Fruit fly (Drosophila melanogaster) whole organism, embryonic: ENCODE measurements around the gene Cpr65Az.

ENCODE experiments used
- Atf-2 ChIP-seq: fragments of 200-800 bp; sonication (Bioruptor generic); optimal IDR thresholded peaks from 2 replicates; lab custom pipeline; 2016; ENCODE audit warnings: missing biosample characterization, missing genetic modification characterization
- B-H2 ChIP-seq: fragments of 200-800 bp; sonication (Bioruptor generic); optimal IDR thresholded peaks from 2 replicates; lab custom pipeline; 2018; ENCODE audit warnings: missing biosample characterization, mild to moderate bottlenecking, missing genetic modification characterization
- BtbVII ChIP-seq: fragments of 200-800 bp; sonication (Bioruptor generic); optimal IDR thresholded peaks from 3 replicates; lab custom pipeline; 2017; ENCODE audit warnings: missing biosample characterization, mild to moderate bottlenecking, missing genetic modification characterization
- Bteb2 ChIP-seq: fragments of 200-800 bp; sonication (Bioruptor generic); optimal IDR thresholded peaks from 2 replicates; lab custom pipeline; 2016; ENCODE audit warnings: missing biosample characterization, missing genetic modification characterization
- CG11247 ChIP-seq: fragments of 200-800 bp; sonication (Bioruptor generic); IDR thresholded peaks from 2 replicates; pipeline ENCODE4 v1.3.6; 2022; ENCODE audit warnings: missing biosample characterization, missing genetic modification characterization
- CG11398 ChIP-seq: fragments of 200-800 bp; sonication (Bioruptor generic); optimal IDR thresholded peaks from 2 replicates; lab custom pipeline; 2016; ENCODE audit warnings: missing biosample characterization, missing genetic modification characterization
- CG12155 ChIP-seq: fragments of 200-800 bp; sonication (Bioruptor generic); optimal IDR thresholded peaks from 3 replicates; lab custom pipeline; 2016; ENCODE audit warnings: missing biosample characterization, missing genetic modification characterization
- CG14441 ChIP-seq: fragments of 200-800 bp; sonication (Bioruptor generic); IDR thresholded peaks from 2 replicates; pipeline ENCODE4 v1.3.6; 2022; ENCODE audit warnings: missing biosample characterization, missing genetic modification characterization
- CG16815 ChIP-seq: fragments of 200-800 bp; sonication (Bioruptor generic); optimal IDR thresholded peaks from 3 replicates; lab custom pipeline; 2017; ENCODE audit warnings: missing biosample characterization, mild to moderate bottlenecking, missing genetic modification characterization
- CG2116 ChIP-seq: fragments of 200-800 bp; sonication (Bioruptor generic); optimal IDR thresholded peaks from 3 replicates; lab custom pipeline; 2018; ENCODE audit warnings: missing biosample characterization, mild to moderate bottlenecking, missing genetic modification characterization
- CG3163 ChIP-seq: fragments of 200-800 bp; sonication (Bioruptor generic); optimal IDR thresholded peaks from 3 replicates; lab custom pipeline; 2016; ENCODE audit warnings: missing biosample characterization, missing genetic modification characterization
- CG34224 ChIP-seq: fragments of 200-800 bp; sonication (Bioruptor generic); IDR thresholded peaks from 3 replicates; pipeline ENCODE4 v1.3.6; 2022; ENCODE audit warnings: missing biosample characterization, missing genetic modification characterization; ENCODE audit not compliant: partially characterized antibody
- CG3847 ChIP-seq: fragments of 200-800 bp; sonication (Bioruptor generic); IDR thresholded peaks from 2 replicates; pipeline ENCODE4 v1.3.6; 2022; ENCODE audit warnings: missing biosample characterization, missing genetic modification characterization
- CG4328 ChIP-seq: fragments of 200-800 bp; sonication (Bioruptor generic); optimal IDR thresholded peaks from 3 replicates; lab custom pipeline; 2017; ENCODE audit warnings: missing biosample characterization, missing genetic modification reagents, missing genetic modification characterization
- CG4707 ChIP-seq: fragments of 200-800 bp; sonication (Bioruptor generic); optimal IDR thresholded peaks from 2 replicates; lab custom pipeline; 2018; ENCODE audit warnings: missing biosample characterization, mild to moderate bottlenecking, missing genetic modification characterization, moderate library complexity
- CG5180 ChIP-seq: fragments of 200-800 bp; sonication (Bioruptor generic); optimal IDR thresholded peaks from 3 replicates; lab custom pipeline; 2017; ENCODE audit warnings: missing biosample characterization, missing genetic modification characterization, mild to moderate bottlenecking, moderate library complexity, missing genetic modification reagents
- CG7745 ChIP-seq: fragments of 200-800 bp; sonication (Bioruptor generic); optimal IDR thresholded peaks from 2 replicates; lab custom pipeline; 2018; ENCODE audit warnings: missing biosample characterization, mild to moderate bottlenecking, missing genetic modification characterization, moderate library complexity
- CG7963 ChIP-seq: fragments of 200-800 bp; sonication (Bioruptor generic); IDR thresholded peaks from 3 replicates; pipeline ENCODE4 v1.3.6; 2022; ENCODE audit warnings: missing biosample characterization, missing genetic modification characterization; ENCODE audit not compliant: partially characterized antibody
- Camta ChIP-seq: fragments of 200-800 bp; sonication (Bioruptor generic); optimal IDR thresholded peaks from 2 replicates; lab custom pipeline; 2016; ENCODE audit warnings: missing biosample characterization, missing genetic modification characterization
- D ChIP-seq, 2 experiments: fragments of 200-800 bp in 1 of 2; fragments of >200 bp in 1 of 2; sonication (Bioruptor generic) in 1 of 2; optimal IDR thresholded peaks; 2 replicates in 1 of 2; 3 replicates in 1 of 2; lab custom pipeline; 2017; ENCODE audit warnings: mild to moderate bottlenecking in 1 of 2, missing biosample characterization in 1 of 2, missing genetic modification characterization in 1 of 2, missing genetic modification reagents in 1 of 2
- Dad ChIP-seq: fragments of 200-800 bp; sonication (Bioruptor generic); optimal IDR thresholded peaks from 3 replicates; lab custom pipeline; 2016; ENCODE audit warnings: missing biosample characterization, missing genetic modification characterization
- Deaf1 ChIP-seq: fragments of 200-800 bp; optimal IDR thresholded peaks from 3 replicates; lab custom pipeline; 2019; ENCODE audit warnings: missing biosample characterization, mild to moderate bottlenecking, missing genetic modification characterization, moderate library complexity
- Gsc ChIP-seq: fragments of 200-800 bp; sonication (Bioruptor generic); IDR thresholded peaks from 2 replicates; pipeline ENCODE4 v1.3.6; 2022; ENCODE audit warnings: missing biosample characterization, missing genetic modification characterization
- Rfx ChIP-seq: fragments of 200-800 bp; sonication (Bioruptor generic); IDR thresholded peaks from 2 replicates; pipeline ENCODE4 v1.3.6; 2022; ENCODE audit warnings: missing biosample characterization, missing genetic modification characterization
- Rx ChIP-seq: fragments of 200-800 bp; sonication (Bioruptor generic); IDR thresholded peaks from 2 replicates; pipeline ENCODE4 v1.3.6; 2022; ENCODE audit warnings: missing biosample characterization, missing genetic modification characterization
- Taf1 ChIP-seq: fragments of 200-800 bp; sonication (Bioruptor generic); IDR thresholded peaks from 2 replicates; pipeline ENCODE4 v1.3.6; 2022; ENCODE audit warnings: missing biosample characterization, missing genetic modification characterization
- Vsx1 ChIP-seq: fragments of 200-800 bp; sonication (Bioruptor generic); optimal IDR thresholded peaks from 2 replicates; lab custom pipeline; 2017; ENCODE audit warnings: missing biosample characterization, mild to moderate bottlenecking, missing genetic modification characterization, missing genetic modification reagents
- amos ChIP-seq: fragments of 200-800 bp; sonication (Bioruptor generic); IDR thresholded peaks from 2 replicates; pipeline ENCODE4 v1.3.6; 2022; ENCODE audit warnings: missing biosample characterization, missing genetic modification characterization; ENCODE audit not compliant: partially characterized antibody
- cad ChIP-seq: fragments of >200 bp; optimal IDR thresholded peaks from 2 replicates; lab custom pipeline; 2017; ENCODE audit warnings: missing biosample characterization, missing genetic modification characterization
- cas ChIP-seq: fragments of 200-800 bp; sonication (Bioruptor generic); IDR thresholded peaks from 2 replicates; pipeline ENCODE4 v1.3.6; 2022; ENCODE audit warnings: missing biosample characterization, missing genetic modification characterization
- cg ChIP-seq: fragments of 200-800 bp; sonication (Bioruptor generic); optimal IDR thresholded peaks from 3 replicates; lab custom pipeline; 2019; ENCODE audit warnings: missing biosample characterization, mild to moderate bottlenecking, missing genetic modification characterization, moderate library complexity
- dmrt11E ChIP-seq: fragments of 200-800 bp; sonication (Bioruptor generic); optimal IDR thresholded peaks from 3 replicates; lab custom pipeline; 2018; ENCODE audit warnings: missing biosample characterization, mild to moderate bottlenecking, missing genetic modification characterization, moderate library complexity
- dmrt99B ChIP-seq: fragments of 200-800 bp; sonication (Bioruptor generic); optimal IDR thresholded peaks from 2 replicates; lab custom pipeline; 2018; ENCODE audit warnings: missing biosample characterization, mild to moderate bottlenecking, missing genetic modification characterization, moderate library complexity
- fd64A ChIP-seq: fragments of 200-800 bp; sonication (Bioruptor generic); optimal IDR thresholded peaks from 3 replicates; lab custom pipeline; 2018; ENCODE audit warnings: missing biosample characterization, mild to moderate bottlenecking, missing genetic modification characterization
- grau ChIP-seq: fragments of 200-800 bp; optimal IDR thresholded peaks from 3 replicates; lab custom pipeline; 2019; ENCODE audit warnings: missing biosample characterization, mild to moderate bottlenecking, missing genetic modification characterization, moderate library complexity
- ind ChIP-seq: fragments of 200-800 bp; sonication (Bioruptor generic); optimal IDR thresholded peaks from 3 replicates; lab custom pipeline; 2016; ENCODE audit warnings: missing biosample characterization, missing genetic modification characterization
- ken ChIP-seq: fragments of 200-800 bp; sonication (Bioruptor generic); IDR thresholded peaks from 3 replicates; pipeline ENCODE4 v1.3.6; 2022; ENCODE audit warnings: missing biosample characterization, missing genetic modification characterization
- lbe ChIP-seq: fragments of 200-800 bp; sonication (Bioruptor generic); optimal IDR thresholded peaks from 2 replicates; lab custom pipeline; 2016; ENCODE audit warnings: missing biosample characterization, mild to moderate bottlenecking, missing genetic modification characterization
- lilli ChIP-seq: fragments of 200-800 bp; sonication (Bioruptor generic); optimal IDR thresholded peaks from 3 replicates; lab custom pipeline; 2016; ENCODE audit warnings: missing biosample characterization, missing genetic modification characterization
- lola ChIP-seq, 3 experiments: fragments of >200 bp in 2 of 3; fragments of 200-800 bp in 1 of 3; sonication (Bioruptor generic) in 1 of 3; optimal IDR thresholded peaks; 2 replicates each; lab custom pipeline; 2017 to 2019; ENCODE audit warnings: missing biosample characterization in 3 of 3, missing genetic modification characterization in 3 of 3, mild to moderate bottlenecking in 1 of 3, moderate library complexity in 1 of 3
- peb ChIP-seq: fragments of 200-800 bp; sonication (Bioruptor generic); IDR thresholded peaks from 2 replicates; pipeline ENCODE4 v1.3.6; 2022; ENCODE audit warnings: missing biosample characterization, missing genetic modification characterization
- pho ChIP-seq: fragments of 200-800 bp; sonication (Bioruptor generic); optimal IDR thresholded peaks from 2 replicates; lab custom pipeline; 2016; ENCODE audit warnings: missing biosample characterization, missing genetic modification characterization
- pros ChIP-seq: fragments of 200-800 bp; sonication (Bioruptor generic); optimal IDR thresholded peaks from 3 replicates; lab custom pipeline; 2019; ENCODE audit warnings: missing biosample characterization, mild to moderate bottlenecking, missing genetic modification characterization, moderate library complexity
- stc ChIP-seq: fragments of 200-800 bp; sonication (Bioruptor generic); IDR thresholded peaks from 2 replicates; pipeline ENCODE4 v1.3.6; 2022; ENCODE audit warnings: missing biosample characterization, missing genetic modification characterization
- vvl ChIP-seq: fragments of 200-800 bp; sonication (Bioruptor generic); IDR thresholded peaks from 2 replicates; pipeline ENCODE4 v1.3.6; 2022; ENCODE audit warnings: missing biosample characterization, missing genetic modification characterization
- z ChIP-seq: fragments of 200-800 bp; sonication (Bioruptor generic); IDR thresholded peaks from 3 replicates; pipeline ENCODE4 v1.3.6; 2022; ENCODE audit warnings: missing biosample characterization, missing genetic modification characterization
- zen ChIP-seq: fragments of 200-800 bp; sonication (Bioruptor generic); optimal IDR thresholded peaks from 3 replicates; lab custom pipeline; 2018; ENCODE audit warnings: missing biosample characterization, mild to moderate bottlenecking, missing genetic modification characterization, moderate library complexity

Cpr65Az gene

DNA sequence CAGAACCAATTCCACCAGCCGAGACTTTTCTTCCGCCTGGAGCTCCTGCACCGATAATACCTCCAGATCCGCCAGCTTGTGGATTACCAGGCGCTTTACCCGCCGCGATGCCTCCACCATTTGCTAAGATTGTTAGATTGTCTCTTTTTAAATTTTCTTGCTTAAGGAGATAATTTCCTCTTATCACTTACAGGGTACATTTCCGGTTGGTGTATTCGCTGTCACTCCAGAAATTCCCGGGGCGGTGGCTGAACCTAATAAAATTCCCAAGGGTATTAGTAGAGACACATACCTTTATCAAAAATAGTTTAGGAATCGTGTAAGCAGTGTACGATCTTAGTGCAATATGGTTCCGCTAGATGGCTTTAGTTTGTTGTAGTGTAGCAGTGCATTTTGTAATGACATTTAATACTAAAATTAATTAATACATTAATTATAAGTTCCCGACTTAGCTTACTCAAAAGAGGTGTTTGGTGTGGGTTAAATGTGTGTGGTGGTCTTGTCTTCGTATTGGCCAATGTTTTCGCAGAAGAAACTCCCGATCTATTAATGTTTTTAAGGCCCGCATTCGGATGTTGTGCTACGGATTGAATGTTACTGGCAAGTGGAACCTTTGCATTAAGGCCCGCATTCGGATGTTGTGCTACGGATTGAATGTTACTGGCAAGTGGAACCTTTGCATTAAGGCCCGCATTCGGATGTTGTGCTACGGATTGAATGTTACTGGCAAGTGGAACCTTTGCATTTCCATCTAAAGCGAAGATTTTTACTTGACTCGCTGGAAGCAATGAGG, 35.8 kb upstream of the Cpr65Az start (continued):
- TF ChIP-seq dmrt11E (peak; percentile 49), fd64A (GFP tag; lab: Kevin White, UChicago) (no peak), Camta (GFP tag; lab: Kevin White, UChicago) (peak; percentile 92), zen (tag; lab: Kevin White, UChicago) (peak; percentile 55), grau (tag; lab: Kevin White, UChicago) (peak; percentile 52), CG16815 (GFP tag; lab: Kevin White, UChicago) (peak; percentile 17), stc (GFP tag; lab: Robert Waterston, UW) (peak; percentile 89), Bteb2 (no peak), Taf1 (GFP tag; lab: Robert Waterston, UW) (peak; percentile 42), ind (GFP tag; lab: Kevin White, UChicago) (peak; percentile 20), B-H2 (GFP tag; lab: Kevin White, UChicago) (peak; percentile 71), peb (GFP tag; lab: Robert Waterston, UW) (peak; percentile 52; the same call in 1 of the 2 replicates), dmrt99B (tag; lab: Kevin White, UChicago) (peak; percentile 55), CG4328 (peak; percentile 81), z (no peak; the same call in 2 of the 3 replicates), CG11398 (GFP tag; lab: Kevin White, UChicago) (peak; percentile 55), Rx (GFP tag; lab: Robert Waterston, UW) (peak; percentile 81), Deaf1 (tag; lab: Kevin White, UChicago) (peak; percentile 3), cad (GFP tag; lab: Kevin White, UChicago) (no peak), lbe (no peak), CG7963 (GFP tag; lab: Robert Waterston, UW) (no peak), CG34224 (GFP tag; lab: Robert Waterston, UW) (no peak), CG4707 (GFP tag; lab: Kevin White, UChicago) (peak; percentile 83), BtbVII (GFP tag; lab: Kevin White, UChicago) (peak; percentile 85), CG12155 (GFP tag; lab: Kevin White, UChicago) (peak; percentile 59), lilli (peak; percentile 32), Gsc (GFP tag; lab: Robert Waterston, UW) (no peak), CG3163 (GFP tag; lab: Kevin White, UChicago) (peak; percentile 4), CG7745 (no peak), CG2116 (GFP tag; lab: Kevin White, UChicago) (peak; percentile 65)
- TF ChIP-seq, all 482 proteins: peak for 354

DNA sequence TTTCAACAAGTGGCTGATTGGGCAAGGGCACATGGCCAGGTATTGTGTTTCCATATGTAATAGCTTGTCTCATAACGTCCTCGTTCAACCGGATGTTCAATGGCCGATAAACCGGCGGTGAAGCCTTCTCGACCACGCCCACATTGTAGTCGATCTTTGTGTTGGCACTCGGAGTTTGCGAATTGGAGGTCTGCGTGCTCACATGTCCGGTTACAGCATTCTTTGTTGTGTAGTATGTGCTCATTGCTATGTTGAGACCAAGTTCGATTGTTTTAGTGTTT, 35.3 kb upstream of the Cpr65Az start:
- peak; percentile 60 for TF ChIP-seq D (optimal IDR thresholded peaks at IDR 0.05; lab: Kevin White, UChicago)
- TF ChIP-seq D (GFP tag; optimal IDR thresholded peaks at IDR 0.05; lab: Kevin White, UChicago) = no peak
- no peak for TF ChIP-seq pho (GFP tag; lab: Kevin White, UChicago)
- TF ChIP-seq CG5180 = peak; percentile 75

DNA sequence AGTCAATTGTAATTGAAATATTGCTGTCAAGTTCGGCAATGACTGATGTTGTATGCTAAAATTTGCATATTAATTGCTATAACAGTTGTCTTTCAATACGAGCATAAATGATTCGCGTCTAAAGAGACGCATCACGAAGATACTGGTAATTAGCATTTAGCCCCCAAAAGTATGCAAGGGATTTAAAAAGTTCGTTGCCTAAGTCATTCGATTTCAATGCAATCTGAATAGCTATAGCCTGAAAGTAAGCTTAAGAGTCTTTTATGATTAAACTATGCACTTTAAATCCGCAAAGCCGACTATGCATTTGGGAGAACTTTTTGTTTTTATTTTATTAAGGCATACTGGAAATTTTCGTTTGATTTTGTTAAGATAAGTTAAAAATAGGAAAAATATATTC, 31.0 kb upstream of the Cpr65Az start:
- peak; percentile 88 for TF ChIP-seq CG11247 (GFP tag; lab: Robert Waterston, UW)
- TF ChIP-seq Atf-2 (GFP tag; lab: Kevin White, UChicago) = no peak
- no peak for TF ChIP-seq CG3847
- TF ChIP-seq ken = no peak
- TF ChIP-seq Vsx1 (GFP tag; lab: Kevin White, UChicago) = peak; percentile 48
- peak; percentile 12; the same call in 1 of the 2 replicates for TF ChIP-seq amos (GFP tag; lab: Robert Waterston, UW)
- TF ChIP-seq Rfx (GFP tag; lab: Robert Waterston, UW) = no peak
- TF ChIP-seq lola (GFP tag; optimal IDR thresholded peaks at IDR 0.05; lab: Kevin White, UChicago) = peak in 1 of 3 experiments; percentile 38
- peak; percentile 84 for TF ChIP-seq vvl (GFP tag; lab: Robert Waterston, UW)
- TF ChIP-seq cas (GFP tag; lab: Robert Waterston, UW) = no peak
- no peak for TF ChIP-seq cg (GFP tag; lab: Kevin White, UChicago)
- TF ChIP-seq CG14441 (GFP tag; lab: Robert Waterston, UW) = no peak
- TF ChIP-seq pros (GFP tag; lab: Kevin White, UChicago) = peak; percentile 24
- peak; percentile 63 for TF ChIP-seq zen (tag; lab: Kevin White, UChicago)
- TF ChIP-seq Dad (GFP tag; lab: Kevin White, UChicago) = no peak
